Worm (Caenorhabditis elegans): Measurements from ENCODE around the gene ZK1248.17.

DNA sequence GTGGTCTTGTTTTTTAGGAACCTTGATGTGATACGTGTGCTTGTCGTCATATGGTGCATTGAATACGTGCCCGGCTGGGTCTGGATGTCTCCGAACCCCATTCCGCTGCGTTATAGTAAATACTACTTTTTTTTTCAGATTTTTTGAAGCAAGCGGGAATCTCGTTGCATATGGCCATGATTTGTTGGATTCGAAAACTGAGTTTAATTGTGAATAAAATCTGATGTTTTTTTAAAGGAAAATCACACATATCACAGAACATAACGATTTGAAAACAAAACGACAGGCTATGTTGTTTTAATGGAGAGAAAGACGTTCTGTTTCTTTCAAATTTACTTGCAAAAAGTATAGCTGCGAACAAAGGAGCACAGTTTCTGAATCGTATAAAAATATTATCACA, at the start of gene ZK1248.17, which contains the start of gene H41C03.3:
- TF ChIP-seq ama-1 (optimal IDR thresholded peaks at IDR 0.05), result no peak
- TF ChIP-seq tbx-11 (GFP tag; IDR thresholded peaks at IDR 0.05), result no peak
- no peak for TF ChIP-seq flt-1 (GFP tag; IDR thresholded peaks at IDR 0.05)
- TF ChIP-seq ceh-36 (tag; optimal IDR thresholded peaks at IDR 0.05), result no peak
- no peak for TF ChIP-seq sea-1 (GFP tag; conservative IDR thresholded peaks at IDR 0.05)
